Worm (Caenorhabditis elegans): Measurements from ENCODE around the gene pgph-3.

The pgph-3 gene

ce11 chrV:5780713-5781360 lies 17.2 kb upstream of the pgph-3 start, which contains the start of gene F44E7.5 (continued):
- TF ChIP-seq php-3 (GFP tag; IDR thresholded peaks at IDR 0.05) (peak; percentile 45; the same call in 1 of the 2 replicates), ztf-7 (tag; optimal IDR thresholded peaks at IDR 0.05) (peak; percentile 99), D1046.2 (GFP tag; IDR thresholded peaks at IDR 0.05) (no peak), saeg-2 (GFP tag; IDR thresholded peaks at IDR 0.05) (no peak), nhr-102 (tag; optimal IDR thresholded peaks at IDR 0.05) (peak; percentile 43), mes-2 (tag; optimal IDR thresholded peaks at IDR 0.05; ENCODE audit: poor library complexity, severe bottlenecking) (peak; percentile 76), mxl-3 (GFP tag; optimal IDR thresholded peaks at IDR 0.05) (peak; percentile 98), aha-1 (tag) (peak; percentile 98), lsy-2 (tag; optimal IDR thresholded peaks at IDR 0.05) (peak in 1 of 2 experiments; percentile 60)

- no peak for TF ChIP-seq lin-29 (GFP tag; IDR thresholded peaks at IDR 0.05)
- no peak for TF ChIP-seq duxl-1 (tag; optimal IDR thresholded peaks at IDR 0.05; ENCODE audit: poor library complexity)
- no peak for TF ChIP-seq daf-16 (GFP tag; optimal IDR thresholded peaks at IDR 0.05)
- no peak for TF ChIP-seq daf-16 (tag; optimal IDR thresholded peaks at IDR 0.05)
- peak in 1 of 2 experiments; percentile 75 for TF ChIP-seq unc-62 (GFP tag; optimal IDR thresholded peaks at IDR 0.05 in 1 of 2)
- TF ChIP-seq unc-62 (tag; optimal IDR thresholded peaks at IDR 0.05): no peak
- TF ChIP-seq lim-7 (GFP tag; IDR thresholded peaks at IDR 0.05): no peak
- no peak for TF ChIP-seq lin-1 (GFP tag; IDR thresholded peaks at IDR 0.05)
- no peak for TF ChIP-seq ctbp-1 (GFP tag; IDR thresholded peaks at IDR 0.05)
- no peak for TF ChIP-seq jun-1 (tag; optimal IDR thresholded peaks at IDR 0.05)
- TF ChIP-seq aly-2 (tag; optimal IDR thresholded peaks at IDR 0.05): no peak
- TF ChIP-seq spr-3 (GFP tag; optimal IDR thresholded peaks at IDR 0.05): peak; percentile 37
- no peak for TF ChIP-seq daf-19 (GFP tag; conservative IDR thresholded peaks at IDR 0.05)
- no peak for TF ChIP-seq snpc-1.2 (GFP tag; IDR thresholded peaks at IDR 0.05)
- TF ChIP-seq ZK546.5 (tag; optimal IDR thresholded peaks at IDR 0.05): no peak
- no peak for TF ChIP-seq hif-1 (tag; optimal IDR thresholded peaks at IDR 0.05)
- no peak for TF ChIP-seq cey-2 (tag; optimal IDR thresholded peaks at IDR 0.05; ENCODE audit: borderline replicate concordance, insufficient read depth)
- TF ChIP-seq T20F7.1 (GFP tag; optimal IDR thresholded peaks at IDR 0.05): no peak
- TF ChIP-seq mxl-3 (GFP tag; optimal IDR thresholded peaks at IDR 0.05): peak; percentile 26
- no peak for TF ChIP-seq rbr-2 (tag; optimal IDR thresholded peaks at IDR 0.05)
- TF ChIP-seq saeg-2 (GFP tag; IDR thresholded peaks at IDR 0.05): no peak
- TF ChIP-seq mep-1 (tag; optimal IDR thresholded peaks at IDR 0.05): peak; percentile 18
- no peak for TF ChIP-seq attf-4 (tag; optimal IDR thresholded peaks at IDR 0.05)
- TF ChIP-seq madf-5 (GFP tag; IDR thresholded peaks at IDR 0.05): no peak
- TF ChIP-seq aha-1 (tag): peak; percentile 52
- no peak for TF ChIP-seq zag-1 (tag; optimal IDR thresholded peaks at IDR 0.05)
- no peak for TF ChIP-seq ceh-44 (GFP tag; IDR thresholded peaks at IDR 0.05)
- TF ChIP-seq fkh-10 (GFP tag; optimal IDR thresholded peaks at IDR 0.05): no peak
- no peak for TF ChIP-seq dpl-1 (GFP tag; optimal IDR thresholded peaks at IDR 0.05)
- TF ChIP-seq lin-13 (GFP tag; optimal IDR thresholded peaks at IDR 0.05): no peak
- TF ChIP-seq Y75B8A.6 (GFP tag; IDR thresholded peaks at IDR 0.05): no peak
- TF ChIP-seq F44E2.7 (GFP tag; IDR thresholded peaks at IDR 0.05): no peak
- no peak for TF ChIP-seq sdz-12 (GFP tag; optimal IDR thresholded peaks at IDR 0.05)
- no peak for TF ChIP-seq mdl-1 (tag; optimal IDR thresholded peaks at IDR 0.05)
- TF ChIP-seq nhr-11 (tag; optimal IDR thresholded peaks at IDR 0.05): peak; percentile 42
- TF ChIP-seq pha-4 (GFP tag; IDR thresholded peaks at IDR 0.05): no peak
- no peak for TF ChIP-seq pha-4 (tag; optimal IDR thresholded peaks at IDR 0.05)
- TF ChIP-seq nhr-6 (tag; optimal IDR thresholded peaks at IDR 0.05): no peak
- no peak for TF ChIP-seq F49E8.2 (tag; optimal IDR thresholded peaks at IDR 0.05; ENCODE audit: borderline replicate concordance)
- no peak for TF ChIP-seq fos-1 (tag; optimal IDR thresholded peaks at IDR 0.05)
- TF ChIP-seq ztf-7 (tag; optimal IDR thresholded peaks at IDR 0.05): peak; percentile 60
- no peak for TF ChIP-seq php-3 (GFP tag; IDR thresholded peaks at IDR 0.05)
- peak in 1 of 2 experiments; percentile 18 for TF ChIP-seq lsy-2 (tag; optimal IDR thresholded peaks at IDR 0.05)
- TF ChIP-seq egl-27 (tag; optimal IDR thresholded peaks at IDR 0.05): no peak
- TF ChIP-seq dve-1 (tag; optimal IDR thresholded peaks at IDR 0.05; ENCODE audit: insufficient read depth): no peak
These were observed 16.3 kb upstream of the pgph-3 start for ce11 chrV:5779984-5780383.
